Worm (Caenorhabditis elegans) whole organism, L1 larva: Measurements from ENCODE around the gene H41C03.3.

Experiments used
- C34B4.2 ChIP-seq: sonication (generic microtip); optimal IDR thresholded peaks from 2 replicates; lab custom pipeline; 2017; ENCODE audit warnings: mild to moderate bottlenecking, missing genetic modification characterization, missing compliant biosample characterization
- alr-1 ChIP-seq: fragments of 200-800 bp; sonication (Bioruptor generic); optimal IDR thresholded peaks from 2 replicates; lab custom pipeline; 2018; ENCODE audit warnings: borderline replicate concordance, mild to moderate bottlenecking, missing genetic modification characterization, missing compliant biosample characterization
- ama-1 ChIP-seq: fragments of 150-350 bp; optimal IDR thresholded peaks from 2 replicates; lab custom pipeline; 2014
- ceh-82 ChIP-seq, 3 experiments: fragments of 150-350 bp in 1 of 3; sonication (generic microtip) in 2 of 3; optimal IDR thresholded peaks; 2 replicates each; lab custom pipeline; 2014 to 2017; ENCODE audit warnings: missing biosample characterization in 3 of 3, missing genetic modification characterization in 3 of 3
- elt-3 ChIP-seq, 6 experiments: fragments of 150-350 bp in 1 of 6; sonication (generic microtip); optimal IDR thresholded peaks; 2 replicates each; lab custom pipeline; 2017 to 2018; ENCODE audit warnings: missing biosample characterization in 6 of 6, missing genetic modification characterization in 6 of 6, inconsistent platforms in 1 of 6
- hlh-17 ChIP-seq: fragments of 200-800 bp; sonication (Bioruptor generic); optimal IDR thresholded peaks from 2 replicates; lab custom pipeline; 2018; ENCODE audit warnings: missing genetic modification characterization, mild to moderate bottlenecking, missing compliant biosample characterization, moderate library complexity, borderline replicate concordance
- jun-1 ChIP-seq: fragments of 150-350 bp; optimal IDR thresholded peaks from 2 replicates; lab custom pipeline; 2014; ENCODE audit warnings: missing biosample characterization, missing genetic modification reagents, missing genetic modification characterization
- mdl-1 ChIP-seq, 2 experiments: fragments of 150-350 bp; optimal IDR thresholded peaks; 2 replicates each; lab custom pipeline; 2014 to 2017; ENCODE audit warnings: missing biosample characterization in 2 of 2, missing genetic modification characterization in 2 of 2, inconsistent platforms in 1 of 2
- nhr-76 ChIP-seq: sonication (generic microtip); optimal IDR thresholded peaks from 2 replicates; lab custom pipeline; 2017; ENCODE audit warnings: missing biosample characterization, missing genetic modification characterization
- tlp-1 ChIP-seq: fragments of 150-350 bp; optimal IDR thresholded peaks from 2 replicates; lab custom pipeline; 2014; ENCODE audit warnings: missing biosample characterization, missing genetic modification characterization
- unc-62 ChIP-seq: fragments of 150-350 bp; optimal IDR thresholded peaks from 2 replicates; lab custom pipeline; 2014; ENCODE audit warnings: missing biosample characterization, missing genetic modification reagents, missing genetic modification characterization
- zag-1 ChIP-seq: fragments of 150-350 bp; optimal IDR thresholded peaks from 2 replicates; lab custom pipeline; 2014; ENCODE audit warnings: missing biosample characterization, missing genetic modification characterization
- ztf-4 ChIP-seq: fragments of 150-350 bp; optimal IDR thresholded peaks from 2 replicates; lab custom pipeline; 2014; ENCODE audit warnings: missing biosample characterization, missing genetic modification characterization

DNA sequence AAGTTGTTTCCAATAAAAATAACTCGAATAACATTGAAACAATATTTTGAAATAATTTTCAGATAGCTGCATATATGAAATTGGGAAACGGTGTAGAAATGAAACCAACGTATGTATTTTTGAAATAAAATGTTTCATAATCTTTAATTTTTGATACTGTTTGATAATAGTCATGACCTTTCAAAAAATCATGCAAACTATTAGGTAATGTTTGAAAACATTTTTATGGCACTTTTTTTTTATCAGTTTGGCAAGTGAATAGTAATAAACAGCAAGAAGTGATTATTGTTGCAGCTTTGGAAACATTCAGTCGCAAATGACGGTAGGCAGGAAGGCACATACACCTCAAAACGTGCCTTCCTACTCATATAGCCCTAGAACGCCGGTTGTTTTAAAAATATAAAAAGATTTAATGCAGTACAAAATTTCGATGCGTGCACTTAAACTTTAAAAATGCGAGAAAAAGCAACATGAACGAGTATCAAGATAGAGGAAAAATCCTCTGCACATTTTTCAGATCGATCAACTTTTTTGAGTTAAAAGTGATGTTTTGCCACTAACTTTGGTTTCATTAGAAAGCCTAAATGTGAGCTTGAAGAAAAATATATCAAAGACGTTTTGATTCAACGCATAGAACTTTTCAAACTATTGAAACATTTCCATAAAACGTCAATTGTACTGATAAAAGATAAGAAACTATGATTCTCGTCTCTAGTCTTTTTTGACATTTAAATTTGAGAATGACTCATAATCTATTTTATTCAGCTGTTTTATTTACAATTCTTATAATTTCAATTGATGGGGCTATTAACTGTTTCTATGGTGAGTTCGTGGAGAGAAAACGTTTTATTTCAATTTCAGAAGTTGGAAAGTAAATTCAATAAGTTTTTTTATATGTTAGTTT, 20.1 kb downstream of the H41C03.3 start, which contains the start of gene F55C12.19:
- TF ChIP-seq hlh-17 (GFP tag; lab: Kevin White, UChicago) (no peak), ceh-82 (tag; optimal IDR thresholded peaks at IDR 0.05; lab: Kevin White, UChicago) (no peak), alr-1 (no peak), C34B4.2 (tag; lab: Kevin White, UChicago) (no peak), mdl-1 (tag; optimal IDR thresholded peaks at IDR 0.05; lab: Kevin White, UChicago) (no peak), nhr-76 (no peak), ztf-4 (tag; lab: Kevin White, UChicago) (no peak), ama-1 (lab: Kevin White, UChicago) (no peak), tlp-1 (tag; lab: Kevin White, UChicago) (no peak), elt-3 (tag; optimal IDR thresholded peaks at IDR 0.05; lab: Kevin White, UChicago) (no peak), unc-62 (GFP tag; lab: Kevin White, UChicago) (no peak), jun-1 (tag; lab: Kevin White, UChicago) (no peak), zag-1 (tag; lab: Kevin White, UChicago) (no peak)
